Worm (Caenorhabditis elegans): ENCODE results near the gene B0035.13.

- TF ChIP-seq lin-35 (GFP tag; optimal IDR thresholded peaks at IDR 0.05) (no peak), ztf-25 (GFP tag; IDR thresholded peaks at IDR 0.05) (no peak), lin-54 (GFP tag; optimal IDR thresholded peaks at IDR 0.05) (no peak), nfya-1 (tag; optimal IDR thresholded peaks at IDR 0.05; ENCODE audit: borderline replicate concordance, insufficient read depth) (no peak), nhr-27 (tag; optimal IDR thresholded peaks at IDR 0.05) (no peak), K12H6.12 (tag; optimal IDR thresholded peaks at IDR 0.05) (no peak)
These were observed at the start of gene B0035.13 for ce11 chrIV:11306548-11306947.
